Fruit fly (Drosophila melanogaster) S2 (cell line): ENCODE results near the gene TotB.

Experiments
- CG8478 ChIP-seq: fragments of >200 bp; optimal IDR thresholded peaks from 2 replicates; lab custom pipeline; 2018
- CTCF ChIP-seq, 2 experiments: fragments of >200 bp; optimal IDR thresholded peaks; 2 replicates each; lab custom pipeline; 2018

- TF ChIP-seq CG8478 (lab: Kevin White, UChicago) = no peak
- TF ChIP-seq CTCF (optimal IDR thresholded peaks at IDR 0.05; lab: Kevin White, UChicago) = no peak
These were observed 44.2 kb upstream of the TotB start for dm6 chr3R:20829416-20830131.
